Fruit fly (Drosophila melanogaster) whole organism, embryonic: ENCODE data around the gene MRG15.
A peak's percentile ranks its signal among the peaks of the same experiment; 100 is the strongest.

Experiments
- C15 ChIP-seq: fragments of 200-800 bp; sonication (Bioruptor generic); IDR thresholded peaks from 3 replicates; pipeline ENCODE4 v1.3.6; 2022; ENCODE audit warnings: missing biosample characterization, missing genetic modification characterization
- CG12769 ChIP-seq: fragments of 200-800 bp; sonication (Bioruptor generic); optimal IDR thresholded peaks from 2 replicates; lab custom pipeline; 2019; ENCODE audit warnings: missing biosample characterization, mild to moderate bottlenecking, missing genetic modification characterization, moderate library complexity
- CG2129 ChIP-seq: fragments of 200-800 bp; sonication (Bioruptor generic); IDR thresholded peaks from 2 replicates; pipeline ENCODE4 v1.3.6; 2022; ENCODE audit warnings: missing biosample characterization, missing genetic modification characterization; ENCODE audit not compliant: partially characterized antibody
- CG30020 ChIP-seq: fragments of 200-800 bp; optimal IDR thresholded peaks from 2 replicates; lab custom pipeline; 2019; ENCODE audit warnings: missing biosample characterization, mild to moderate bottlenecking, missing genetic modification characterization, moderate library complexity
- CG4360 ChIP-seq: fragments of 200-800 bp; sonication (Bioruptor generic); IDR thresholded peaks from 2 replicates; pipeline ENCODE4 v1.3.6; 2022; ENCODE audit warnings: missing biosample characterization, missing genetic modification characterization
- CG5180 ChIP-seq: fragments of 200-800 bp; sonication (Bioruptor generic); optimal IDR thresholded peaks from 3 replicates; lab custom pipeline; 2017; ENCODE audit warnings: missing biosample characterization, missing genetic modification characterization, mild to moderate bottlenecking, moderate library complexity, missing genetic modification reagents
- CG7271 ChIP-seq: fragments of 200-800 bp; sonication (Bioruptor generic); optimal IDR thresholded peaks from 2 replicates; lab custom pipeline; 2018; ENCODE audit warnings: missing biosample characterization, mild to moderate bottlenecking, missing genetic modification characterization, moderate library complexity
- CG7357 ChIP-seq: fragments of 200-800 bp; sonication (Bioruptor generic); IDR thresholded peaks from 3 replicates; pipeline ENCODE4 v1.3.6; 2022; ENCODE audit warnings: missing biosample characterization, missing genetic modification characterization
- CG7963 ChIP-seq: fragments of 200-800 bp; sonication (Bioruptor generic); IDR thresholded peaks from 3 replicates; pipeline ENCODE4 v1.3.6; 2022; ENCODE audit warnings: missing biosample characterization, missing genetic modification characterization; ENCODE audit not compliant: partially characterized antibody
- CG8290 ChIP-seq, 3 experiments: fragments of 200-800 bp; sonication (Bioruptor generic); optimal IDR thresholded peaks; 2 replicates each; lab custom pipeline; 2016 to 2019; ENCODE audit warnings: missing biosample characterization in 3 of 3, missing genetic modification characterization in 3 of 3, mild to moderate bottlenecking in 2 of 3, moderate library complexity in 1 of 3
- CG8478 ChIP-seq: fragments of >200 bp; optimal IDR thresholded peaks from 2 replicates; lab custom pipeline; 2018
- CG9437 ChIP-seq: fragments of 200-800 bp; sonication (Bioruptor generic); optimal IDR thresholded peaks from 2 replicates; lab custom pipeline; 2018; ENCODE audit warnings: missing biosample characterization, mild to moderate bottlenecking, missing genetic modification characterization
- CG9727 ChIP-seq: fragments of 200-800 bp; sonication (Bioruptor generic); optimal IDR thresholded peaks from 3 replicates; lab custom pipeline; 2017; ENCODE audit warnings: missing biosample characterization, mild to moderate bottlenecking, missing genetic modification characterization
- CkIIα-i1 ChIP-seq: fragments of 200-800 bp; sonication (Bioruptor generic); IDR thresholded peaks from 2 replicates; pipeline ENCODE4 v1.3.6; 2022; ENCODE audit warnings: missing biosample characterization, missing genetic modification characterization
- Dref ChIP-seq: fragments of 200-800 bp; sonication (Bioruptor generic); IDR thresholded peaks from 2 replicates; pipeline ENCODE4 v1.3.6; 2022; ENCODE audit warnings: missing biosample characterization, missing genetic modification characterization
- Fer2 ChIP-seq: fragments of 200-800 bp; sonication (Bioruptor generic); optimal IDR thresholded peaks from 2 replicates; lab custom pipeline; 2018; ENCODE audit warnings: missing biosample characterization, mild to moderate bottlenecking, missing genetic modification characterization, moderate library complexity
- GATAe ChIP-seq: fragments of 200-800 bp; sonication (Bioruptor generic); conservative IDR thresholded peaks from 2 replicates; pipeline ENCODE4 v1.3.6; 2022; ENCODE audit warnings: missing biosample characterization, missing genetic modification characterization
- HLH4C ChIP-seq: fragments of 200-800 bp; sonication (Bioruptor generic); IDR thresholded peaks from 3 replicates; pipeline ENCODE4 v1.3.6; 2022; ENCODE audit warnings: missing biosample characterization, missing genetic modification characterization; ENCODE audit not compliant: partially characterized antibody
- HLHmδ ChIP-seq: fragments of 200-800 bp; sonication (Bioruptor generic); optimal IDR thresholded peaks from 2 replicates; lab custom pipeline; 2018; ENCODE audit warnings: missing biosample characterization, mild to moderate bottlenecking, missing genetic modification characterization, moderate library complexity
- HmgZ ChIP-seq: fragments of 200-800 bp; sonication (Bioruptor generic); optimal IDR thresholded peaks from 2 replicates; lab custom pipeline; 2018; ENCODE audit warnings: missing biosample characterization, mild to moderate bottlenecking, missing genetic modification characterization
- Jarid2 ChIP-seq: fragments of 200-800 bp; sonication (Bioruptor generic); optimal IDR thresholded peaks from 3 replicates; lab custom pipeline; 2017; ENCODE audit warnings: mild to moderate bottlenecking, missing biosample characterization, missing genetic modification reagents, missing genetic modification characterization
- MESR4 ChIP-seq: fragments of 200-800 bp; sonication (Bioruptor generic); optimal IDR thresholded peaks from 2 replicates; lab custom pipeline; 2018; ENCODE audit warnings: missing biosample characterization, mild to moderate bottlenecking, missing genetic modification characterization, moderate library complexity
- Med ChIP-seq: fragments of 200-800 bp; sonication (Bioruptor generic); peaks from one replicate; lab custom pipeline; 2016; ENCODE audit warnings: missing biosample characterization, missing genetic modification characterization, mild to moderate bottlenecking, inconsistent platforms, moderate library complexity
- Nf-YC ChIP-seq: fragments of 200-800 bp; optimal IDR thresholded peaks from 3 replicates; lab custom pipeline; 2019; ENCODE audit warnings: missing biosample characterization, mild to moderate bottlenecking, missing genetic modification characterization, moderate library complexity
- Sry-δ ChIP-seq: fragments of 200-800 bp; sonication (Bioruptor generic); optimal IDR thresholded peaks from 2 replicates; lab custom pipeline; 2016; ENCODE audit warnings: missing biosample characterization, missing genetic modification characterization
- Xrp1 ChIP-seq: fragments of 200-800 bp; sonication (Bioruptor generic); IDR thresholded peaks from 2 replicates; pipeline ENCODE4 v1.3.6; 2022; ENCODE audit warnings: missing biosample characterization, missing genetic modification characterization
- abd-A ChIP-seq: fragments of 200-800 bp; sonication (Bioruptor generic); optimal IDR thresholded peaks from 3 replicates; lab custom pipeline; 2019; ENCODE audit warnings: missing biosample characterization, mild to moderate bottlenecking, missing genetic modification characterization, moderate library complexity
- cg ChIP-seq: fragments of 200-800 bp; sonication (Bioruptor generic); optimal IDR thresholded peaks from 3 replicates; lab custom pipeline; 2019; ENCODE audit warnings: missing biosample characterization, mild to moderate bottlenecking, missing genetic modification characterization, moderate library complexity
- dysf ChIP-seq: fragments of 200-800 bp; sonication (Bioruptor generic); IDR thresholded peaks from 3 replicates; pipeline ENCODE4 v1.3.6; 2022; ENCODE audit warnings: missing biosample characterization, missing genetic modification characterization
- ewg ChIP-seq: fragments of 200-800 bp; sonication (Bioruptor generic); optimal IDR thresholded peaks from 3 replicates; lab custom pipeline; 2017; ENCODE audit warnings: mild to moderate bottlenecking, missing biosample characterization, missing genetic modification reagents, missing genetic modification characterization
- grau ChIP-seq: fragments of 200-800 bp; optimal IDR thresholded peaks from 3 replicates; lab custom pipeline; 2019; ENCODE audit warnings: missing biosample characterization, mild to moderate bottlenecking, missing genetic modification characterization, moderate library complexity
- gro ChIP-seq: fragments of 200-800 bp; sonication (Bioruptor generic); optimal IDR thresholded peaks from 2 replicates; lab custom pipeline; 2016; ENCODE audit warnings: missing biosample characterization, missing genetic modification characterization
- jumu ChIP-seq: fragments of 200-800 bp; sonication (Bioruptor generic); optimal IDR thresholded peaks from 3 replicates; lab custom pipeline; 2016; ENCODE audit warnings: missing biosample characterization, missing genetic modification characterization
- kay ChIP-seq: fragments of 200-800 bp; sonication (Bioruptor generic); optimal IDR thresholded peaks from 2 replicates; lab custom pipeline; 2016; ENCODE audit warnings: missing biosample characterization, missing genetic modification characterization
- klu ChIP-seq: fragments of 200-800 bp; sonication (Bioruptor generic); IDR thresholded peaks from 2 replicates; pipeline ENCODE4 v1.3.6; 2022; ENCODE audit warnings: missing biosample characterization, missing genetic modification characterization
- lab ChIP-seq: fragments of 200-800 bp; sonication (Bioruptor generic); optimal IDR thresholded peaks from 3 replicates; lab custom pipeline; 2017; ENCODE audit warnings: missing biosample characterization, missing genetic modification characterization, mild to moderate bottlenecking, moderate library complexity, missing genetic modification reagents
- luna ChIP-seq: fragments of 200-800 bp; sonication (Bioruptor generic); optimal IDR thresholded peaks from 2 replicates; lab custom pipeline; 2016; ENCODE audit warnings: missing biosample characterization, missing genetic modification characterization
- mld ChIP-seq: fragments of 200-800 bp; sonication (Bioruptor generic); IDR thresholded peaks from 3 replicates; pipeline ENCODE4 v1.3.6; 2022; ENCODE audit warnings: missing biosample characterization, missing genetic modification characterization; ENCODE audit not compliant: partially characterized antibody
- nau ChIP-seq: fragments of 200-800 bp; sonication (Bioruptor generic); optimal IDR thresholded peaks from 3 replicates; lab custom pipeline; 2017; ENCODE audit warnings: missing biosample characterization, mild to moderate bottlenecking, missing genetic modification characterization, missing genetic modification reagents
- odd ChIP-seq: fragments of 200-800 bp; sonication (Bioruptor generic); optimal IDR thresholded peaks from 2 replicates; lab custom pipeline; 2017; ENCODE audit warnings: missing biosample characterization, mild to moderate bottlenecking, missing genetic modification characterization
- pfk ChIP-seq: fragments of 200-800 bp; sonication (Bioruptor generic); optimal IDR thresholded peaks from 2 replicates; lab custom pipeline; 2018; ENCODE audit warnings: missing biosample characterization, mild to moderate bottlenecking, missing genetic modification characterization, moderate library complexity
- phol ChIP-seq: fragments of 200-800 bp; sonication (Bioruptor generic); optimal IDR thresholded peaks from 3 replicates; lab custom pipeline; 2018; ENCODE audit warnings: missing biosample characterization, mild to moderate bottlenecking, missing genetic modification characterization, moderate library complexity
- scrt ChIP-seq: fragments of 200-800 bp; sonication (Bioruptor generic); optimal IDR thresholded peaks from 2 replicates; lab custom pipeline; 2018; ENCODE audit warnings: missing biosample characterization, mild to moderate bottlenecking, missing genetic modification characterization, moderate library complexity
- sug ChIP-seq: fragments of 200-800 bp; optimal IDR thresholded peaks from 2 replicates; lab custom pipeline; 2019; ENCODE audit warnings: missing biosample characterization, mild to moderate bottlenecking, missing genetic modification characterization, moderate library complexity
- tio ChIP-seq: fragments of 200-800 bp; sonication (Bioruptor generic); optimal IDR thresholded peaks from 2 replicates; lab custom pipeline; 2017; ENCODE audit warnings: missing biosample characterization, missing genetic modification characterization, inconsistent platforms
- vvl ChIP-seq: fragments of 200-800 bp; sonication (Bioruptor generic); IDR thresholded peaks from 2 replicates; pipeline ENCODE4 v1.3.6; 2022; ENCODE audit warnings: missing biosample characterization, missing genetic modification characterization
- wor ChIP-seq: fragments of 200-800 bp; sonication (Bioruptor generic); IDR thresholded peaks from 2 replicates; pipeline ENCODE4 v1.3.6; 2022; ENCODE audit warnings: missing biosample characterization, missing genetic modification characterization
- z ChIP-seq: fragments of 200-800 bp; sonication (Bioruptor generic); IDR thresholded peaks from 3 replicates; pipeline ENCODE4 v1.3.6; 2022; ENCODE audit warnings: missing biosample characterization, missing genetic modification characterization
- zfh1 ChIP-seq: fragments of 200-800 bp; sonication (Bioruptor generic); IDR thresholded peaks from 3 replicates; pipeline ENCODE4 v1.3.6; 2022; ENCODE audit warnings: missing biosample characterization, missing genetic modification characterization
- zfh2 ChIP-seq: fragments of 200-800 bp; sonication (Bioruptor generic); optimal IDR thresholded peaks from 2 replicates; lab custom pipeline; 2016; ENCODE audit warnings: missing biosample characterization, missing genetic modification characterization

Gene MRG15

DNA sequence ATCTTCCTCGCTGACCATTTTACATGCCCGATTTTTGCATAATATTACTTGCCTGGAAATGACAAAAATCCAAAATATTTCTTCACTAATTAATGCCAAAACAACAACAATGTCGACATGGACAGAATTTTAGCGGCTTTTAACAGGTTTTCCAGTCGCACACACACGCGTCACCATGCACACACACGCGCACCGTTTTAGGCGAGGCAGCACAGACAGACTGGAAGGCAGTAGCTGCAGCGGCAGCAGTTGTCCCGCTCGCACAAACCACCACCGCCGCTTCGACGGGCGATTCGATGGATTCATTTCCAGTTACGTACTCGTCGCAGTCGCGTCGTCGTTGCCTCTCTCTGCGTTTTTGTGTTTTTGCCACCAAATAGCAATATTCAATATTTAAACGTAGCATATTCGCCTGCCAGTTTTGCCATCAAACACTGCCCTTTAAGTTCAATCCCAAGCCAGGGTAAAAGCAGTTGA, 12.8 kb upstream of the MRG15 start, which contains the start of gene CG45218 (continued):
- TF ChIP-seq pfk (peak; percentile 13), scrt (GFP tag; lab: Kevin White, UChicago) (no peak), dysf (GFP tag; lab: Robert Waterston, UW) (no peak), CG9727 (no peak), grau (peak; percentile 5), CG8478 (lab: Kevin White, UChicago) (peak; percentile 64), CG2129 (GFP tag; lab: Robert Waterston, UW) (no peak), CG4360 (GFP tag; lab: Robert Waterston, UW) (no peak), Nf-YC (tag; lab: Kevin White, UChicago) (peak; percentile 65), CkIIα-i1 (GFP tag; lab: Robert Waterston, UW) (no peak), MESR4 (GFP tag; lab: Kevin White, UChicago) (peak; percentile 25), klu (GFP tag; lab: Robert Waterston, UW) (no peak), kay (GFP tag; lab: Kevin White, UChicago) (peak; percentile 51), Med (GFP tag; lab: Kevin White, UChicago) (peak; percentile 47), cg (GFP tag; lab: Kevin White, UChicago) (peak; percentile 95), C15 (GFP tag; lab: Robert Waterston, UW) (no peak), ewg (peak; percentile 28), CG30020 (no peak), nau (GFP tag; lab: Kevin White, UChicago) (no peak), zfh2 (GFP tag; lab: Kevin White, UChicago) (no peak), wor (no peak), CG7357 (no peak), Sry-δ (GFP tag; lab: Kevin White, UChicago) (no peak), CG5180 (GFP tag; lab: Kevin White, UChicago) (no peak), Fer2 (tag; lab: Kevin White, UChicago) (no peak), phol (tag; lab: Kevin White, UChicago) (no peak), z (GFP tag; lab: Robert Waterston, UW) (no peak), abd-A (tag; lab: Kevin White, UChicago) (peak; percentile 90), CG7271 (tag; lab: Kevin White, UChicago) (no peak), CG9437 (peak; percentile 72), lab (GFP tag; lab: Kevin White, UChicago) (peak; percentile 39), odd (GFP tag; lab: Kevin White, UChicago) (no peak), zfh1 (GFP tag; lab: Robert Waterston, UW) (no peak), HLHmδ (GFP tag; lab: Kevin White, UChicago) (peak; percentile 53), CG7963 (GFP tag; lab: Robert Waterston, UW) (no peak), sug (tag; lab: Kevin White, UChicago) (peak; percentile 4), GATAe (GFP tag; lab: Robert Waterston, UW) (no peak), luna (no peak), gro (peak; percentile 14), Dref (GFP tag; lab: Robert Waterston, UW) (no peak), Xrp1 (no peak), HmgZ (tag; lab: Kevin White, UChicago) (peak; percentile 50), mld (GFP tag; lab: Robert Waterston, UW) (no peak), CG12769 (tag; lab: Kevin White, UChicago) (peak; percentile 51), vvl (no peak), tio (GFP tag; lab: Kevin White, UChicago) (no peak), CG8290 (GFP tag; optimal IDR thresholded peaks at IDR 0.05; lab: Kevin White, UChicago) (no peak), CG8290 (tag; optimal IDR thresholded peaks at IDR 0.05; lab: Kevin White, UChicago) (peak in 1 of 2 experiments; percentile 35), Jarid2 (GFP tag; lab: Kevin White, UChicago) (peak; percentile 54), jumu (GFP tag; lab: Kevin White, UChicago) (peak; percentile 0), HLH4C (GFP tag; lab: Robert Waterston, UW) (no peak)
